Fruit fly (Drosophila melanogaster): ENCODE data around the gene Ugt37D1.

The Ugt37D1 gene

dm6 chr2L:16848670-16849069 is 49.8 kb downstream of the Ugt37D1 start, which contains the start of gene CG13284:
CG13284 (minus strand) TSS chr2L:16848716.
- TF ChIP-seq Sin3A (optimal IDR thresholded peaks at IDR 0.05) (no peak), Myc (optimal IDR thresholded peaks at IDR 0.05) (no peak), h (optimal IDR thresholded peaks at IDR 0.05) (no peak), ttk (optimal IDR thresholded peaks at IDR 0.05) (no peak), insv (optimal IDR thresholded peaks at IDR 0.05) (no peak), psq (optimal IDR thresholded peaks at IDR 0.05) (no peak)

dm6 chr2L:16850442-16850841 is 51.6 kb downstream of the Ugt37D1 start:
- TF ChIP-seq h (optimal IDR thresholded peaks at IDR 0.05) = no peak
- TF ChIP-seq insv (optimal IDR thresholded peaks at IDR 0.05) = no peak
- no peak for TF ChIP-seq ttk (optimal IDR thresholded peaks at IDR 0.05)
- TF ChIP-seq Myc (optimal IDR thresholded peaks at IDR 0.05) = no peak
- no peak for TF ChIP-seq psq (optimal IDR thresholded peaks at IDR 0.05)
- no peak for TF ChIP-seq Sin3A (optimal IDR thresholded peaks at IDR 0.05)

Measured in Kc167 (cell line).